Fruit fly (Drosophila melanogaster) whole organism, embryonic: ENCODE results near the gene Pep.

ENCODE experiments used
- Antp ChIP-seq: fragments of 200-800 bp; sonication (Bioruptor generic); optimal IDR thresholded peaks from 3 replicates; lab custom pipeline; 2016; ENCODE audit warnings: missing biosample characterization, missing genetic modification characterization
- Awh ChIP-seq: fragments of 200-800 bp; sonication (Bioruptor generic); IDR thresholded peaks from 2 replicates; pipeline ENCODE4, ENCODE4 v1.3.6; 2022; ENCODE audit warnings: missing biosample characterization, missing genetic modification characterization
- CG10654 ChIP-seq: fragments of 200-800 bp; sonication (Bioruptor generic); optimal IDR thresholded peaks from 2 replicates; lab custom pipeline; 2016; ENCODE audit warnings: missing biosample characterization, missing genetic modification characterization
- CG1233 ChIP-seq: fragments of 200-800 bp; sonication (Bioruptor generic); optimal IDR thresholded peaks from 4 replicates; lab custom pipeline; 2018; ENCODE audit warnings: missing biosample characterization, mild to moderate bottlenecking, missing genetic modification characterization
- CG13424 ChIP-seq: fragments of 200-800 bp; sonication (Bioruptor generic); optimal IDR thresholded peaks from 2 replicates; lab custom pipeline; 2019; ENCODE audit warnings: missing biosample characterization, mild to moderate bottlenecking, missing genetic modification characterization, moderate library complexity
- CG14860 ChIP-seq: fragments of 200-800 bp; sonication (Bioruptor generic); IDR thresholded peaks from 3 replicates; pipeline ENCODE4 v1.3.6; 2022; ENCODE audit warnings: missing biosample characterization, missing genetic modification characterization; ENCODE audit not compliant: partially characterized antibody
- CG16863 ChIP-seq: fragments of 200-800 bp; sonication (Bioruptor generic); optimal IDR thresholded peaks from 3 replicates; lab custom pipeline; 2016; ENCODE audit warnings: missing biosample characterization, missing genetic modification characterization
- CG17328 ChIP-seq: fragments of 200-800 bp; sonication (Bioruptor generic); IDR thresholded peaks from 2 replicates; pipeline ENCODE4 v1.3.6; 2022; ENCODE audit warnings: missing biosample characterization, missing genetic modification characterization
- CG17359 ChIP-seq: fragments of 200-800 bp; sonication (Bioruptor generic); optimal IDR thresholded peaks from 3 replicates; lab custom pipeline; 2018; ENCODE audit warnings: missing biosample characterization, mild to moderate bottlenecking, missing genetic modification characterization, moderate library complexity
- CG17385 ChIP-seq: fragments of 200-800 bp; sonication (Bioruptor generic); optimal IDR thresholded peaks from 3 replicates; lab custom pipeline; 2018; ENCODE audit warnings: missing biosample characterization, mild to moderate bottlenecking, missing genetic modification characterization
- CG30431 ChIP-seq: fragments of 200-800 bp; sonication (Bioruptor generic); optimal IDR thresholded peaks from 2 replicates; lab custom pipeline; 2017; ENCODE audit warnings: missing biosample characterization, missing genetic modification characterization
- CG32767 ChIP-seq: fragments of 200-800 bp; sonication (Bioruptor generic); IDR thresholded peaks from 2 replicates; pipeline ENCODE4 v1.3.6; 2022; ENCODE audit warnings: missing biosample characterization, missing genetic modification characterization
- CG34376 ChIP-seq: fragments of 200-800 bp; sonication (Bioruptor generic); optimal IDR thresholded peaks from 2 replicates; lab custom pipeline; 2018; ENCODE audit warnings: missing biosample characterization, mild to moderate bottlenecking, missing genetic modification characterization
- CG3726 ChIP-seq: fragments of 200-800 bp; sonication (Bioruptor generic); IDR thresholded peaks from 3 replicates; pipeline ENCODE4, ENCODE4 v1.3.6; 2022; ENCODE audit warnings: missing biosample characterization, missing genetic modification characterization
- CG6254 ChIP-seq: fragments of 200-800 bp; sonication (Bioruptor generic); optimal IDR thresholded peaks from 3 replicates; lab custom pipeline; 2017; ENCODE audit warnings: mild to moderate bottlenecking, missing biosample characterization, missing genetic modification reagents, missing genetic modification characterization
- CG7786 ChIP-seq: fragments of 200-800 bp; sonication (Bioruptor generic); optimal IDR thresholded peaks from 2 replicates; lab custom pipeline; 2016; ENCODE audit warnings: missing biosample characterization, missing genetic modification characterization
- CG8388 ChIP-seq: fragments of 200-800 bp; sonication (Bioruptor generic); optimal IDR thresholded peaks from 2 replicates; lab custom pipeline; 2019; ENCODE audit warnings: missing biosample characterization, mild to moderate bottlenecking, missing genetic modification characterization, moderate library complexity
- CG9797 ChIP-seq: fragments of 200-800 bp; sonication (Bioruptor generic); optimal IDR thresholded peaks from 3 replicates; lab custom pipeline; 2018; ENCODE audit warnings: missing biosample characterization, mild to moderate bottlenecking, missing genetic modification characterization
- CG9876 ChIP-seq: fragments of 200-800 bp; sonication (Bioruptor generic); optimal IDR thresholded peaks from 2 replicates; lab custom pipeline; 2016; ENCODE audit warnings: missing biosample characterization, missing genetic modification characterization
- Ets65A ChIP-seq: fragments of 200-800 bp; sonication (Bioruptor generic); peaks from one replicate; lab custom pipeline; 2016; ENCODE audit warnings: missing biosample characterization, missing genetic modification characterization
- Ets97D ChIP-seq: fragments of 200-800 bp; sonication (Bioruptor generic); optimal IDR thresholded peaks from 3 replicates; lab custom pipeline; 2016; ENCODE audit warnings: missing biosample characterization, missing genetic modification characterization
- Fer1 ChIP-seq: fragments of 200-800 bp; sonication (Bioruptor generic); optimal IDR thresholded peaks from 2 replicates; lab custom pipeline; 2017; ENCODE audit warnings: missing biosample characterization, mild to moderate bottlenecking, missing genetic modification characterization
- HmgD ChIP-seq: fragments of 200-800 bp; sonication (Bioruptor generic); optimal IDR thresholded peaks from 3 replicates; lab custom pipeline; 2016; ENCODE audit warnings: missing biosample characterization, missing genetic modification characterization
- Hmr ChIP-seq: fragments of 200-800 bp; sonication (Bioruptor generic); optimal IDR thresholded peaks from 3 replicates; lab custom pipeline; 2017; ENCODE audit warnings: mild to moderate bottlenecking, missing biosample characterization, missing genetic modification reagents, missing genetic modification characterization
- Lim3 ChIP-seq: fragments of 200-800 bp; sonication (Bioruptor generic); IDR thresholded peaks from 2 replicates; pipeline ENCODE4 v1.3.6; 2022; ENCODE audit warnings: missing biosample characterization, missing genetic modification characterization
- Mad ChIP-seq: fragments of 200-800 bp; sonication (Bioruptor generic); optimal IDR thresholded peaks from 2 replicates; lab custom pipeline; 2016; ENCODE audit warnings: missing biosample characterization, missing genetic modification characterization
- Mrtf ChIP-seq: fragments of 200-800 bp; sonication (Bioruptor generic); IDR thresholded peaks from 3 replicates; pipeline ENCODE4 v1.3.6; 2022; ENCODE audit warnings: missing biosample characterization, missing genetic modification characterization
- Oli ChIP-seq: fragments of 200-800 bp; sonication (Bioruptor generic); optimal IDR thresholded peaks from 2 replicates; lab custom pipeline; 2018; ENCODE audit warnings: missing biosample characterization, mild to moderate bottlenecking, missing genetic modification characterization, moderate library complexity
- Opbp ChIP-seq: fragments of 200-800 bp; sonication (Bioruptor generic); IDR thresholded peaks from 3 replicates; pipeline ENCODE4 v1.3.6; 2022; ENCODE audit warnings: missing biosample characterization, missing genetic modification characterization; ENCODE audit not compliant: partially characterized antibody
- PHDP ChIP-seq: fragments of 200-800 bp; sonication (Bioruptor generic); optimal IDR thresholded peaks from 3 replicates; lab custom pipeline; 2018; ENCODE audit warnings: missing biosample characterization, mild to moderate bottlenecking, missing genetic modification characterization, moderate library complexity
- Rfx ChIP-seq: fragments of 200-800 bp; sonication (Bioruptor generic); IDR thresholded peaks from 2 replicates; pipeline ENCODE4 v1.3.6; 2022; ENCODE audit warnings: missing biosample characterization, missing genetic modification characterization
- Sin3A ChIP-seq: fragments of >200 bp; optimal IDR thresholded peaks from 2 replicates; lab custom pipeline; 2018
- Spps ChIP-seq: fragments of 200-800 bp; sonication (Bioruptor generic); optimal IDR thresholded peaks from 2 replicates; lab custom pipeline; 2018; ENCODE audit warnings: missing biosample characterization, mild to moderate bottlenecking, missing genetic modification characterization
- Taf1 ChIP-seq: fragments of 200-800 bp; sonication (Bioruptor generic); IDR thresholded peaks from 2 replicates; pipeline ENCODE4 v1.3.6; 2022; ENCODE audit warnings: missing biosample characterization, missing genetic modification characterization
- Xbp1 ChIP-seq: fragments of 200-800 bp; sonication (Bioruptor generic); optimal IDR thresholded peaks from 3 replicates; lab custom pipeline; 2016; ENCODE audit warnings: missing biosample characterization, mild to moderate bottlenecking, missing genetic modification characterization
- bab2 ChIP-seq: fragments of 200-800 bp; sonication (Bioruptor generic); optimal IDR thresholded peaks from 2 replicates; lab custom pipeline; 2016; ENCODE audit warnings: missing biosample characterization, missing genetic modification characterization
- bigmax ChIP-seq: fragments of 200-800 bp; sonication (Bioruptor generic); optimal IDR thresholded peaks from 2 replicates; lab custom pipeline; 2018; ENCODE audit warnings: missing biosample characterization, mild to moderate bottlenecking, missing genetic modification characterization
- cad ChIP-seq: fragments of >200 bp; optimal IDR thresholded peaks from 2 replicates; lab custom pipeline; 2017; ENCODE audit warnings: missing biosample characterization, missing genetic modification characterization
- cato ChIP-seq: fragments of 200-800 bp; sonication (Bioruptor generic); optimal IDR thresholded peaks from 2 replicates; lab custom pipeline; 2016; ENCODE audit warnings: missing biosample characterization, missing genetic modification characterization, borderline replicate concordance
- eyg ChIP-seq: fragments of 200-800 bp; sonication (Bioruptor generic); optimal IDR thresholded peaks from 3 replicates; lab custom pipeline; 2016; ENCODE audit warnings: missing biosample characterization, missing genetic modification characterization
- gcm ChIP-seq: fragments of 200-800 bp; sonication (Bioruptor generic); optimal IDR thresholded peaks from 2 replicates; lab custom pipeline; 2019; ENCODE audit warnings: missing biosample characterization, mild to moderate bottlenecking, missing genetic modification characterization, moderate library complexity
- gem ChIP-seq: fragments of 200-800 bp; sonication (Bioruptor generic); optimal IDR thresholded peaks from 2 replicates; lab custom pipeline; 2019; ENCODE audit warnings: missing biosample characterization, mild to moderate bottlenecking, missing genetic modification characterization, moderate library complexity
- her ChIP-seq: fragments of 200-800 bp; sonication (Bioruptor generic); optimal IDR thresholded peaks from 2 replicates; lab custom pipeline; 2016; ENCODE audit warnings: missing biosample characterization, missing genetic modification characterization
- hkb ChIP-seq, 2 experiments: fragments of 200-800 bp in 1 of 2; fragments of >200 bp in 1 of 2; sonication (Bioruptor generic) in 1 of 2; IDR thresholded peaks in 1 of 2; optimal IDR thresholded peaks in 1 of 2; 2 replicates each; pipeline versions ENCODE4 v1.3.6 to Lab custom; 2017 to 2022; ENCODE audit warnings: missing biosample characterization in 1 of 2, missing genetic modification characterization in 1 of 2
- ind ChIP-seq: fragments of 200-800 bp; sonication (Bioruptor generic); optimal IDR thresholded peaks from 3 replicates; lab custom pipeline; 2016; ENCODE audit warnings: missing biosample characterization, missing genetic modification characterization
- lmd ChIP-seq: fragments of 200-800 bp; sonication (Bioruptor generic); IDR thresholded peaks from 2 replicates; pipeline ENCODE4 v1.3.6; 2022; ENCODE audit warnings: missing biosample characterization, missing genetic modification characterization
- rib ChIP-seq: fragments of 200-800 bp; sonication (Bioruptor generic); IDR thresholded peaks from 2 replicates; pipeline ENCODE4 v1.3.6; 2022; ENCODE audit warnings: missing biosample characterization, missing genetic modification characterization
- slp2 ChIP-seq: fragments of 200-800 bp; sonication (Bioruptor generic); optimal IDR thresholded peaks from 2 replicates; lab custom pipeline; 2016; ENCODE audit warnings: missing biosample characterization, missing genetic modification characterization
- stwl ChIP-seq: fragments of 200-800 bp; sonication (Bioruptor generic); optimal IDR thresholded peaks from 3 replicates; lab custom pipeline; 2018; ENCODE audit warnings: missing biosample characterization, mild to moderate bottlenecking, missing genetic modification characterization, moderate library complexity
- tna ChIP-seq: fragments of 200-800 bp; sonication (Bioruptor generic); IDR thresholded peaks from 2 replicates; pipeline ENCODE4 v1.3.6; 2022; ENCODE audit warnings: missing biosample characterization, missing genetic modification characterization; ENCODE audit not compliant: partially characterized antibody
- trh ChIP-seq: fragments of 200-800 bp; sonication (Bioruptor generic); optimal IDR thresholded peaks from 2 replicates; lab custom pipeline; 2016; ENCODE audit warnings: missing biosample characterization, missing genetic modification characterization

Pep gene

DNA sequence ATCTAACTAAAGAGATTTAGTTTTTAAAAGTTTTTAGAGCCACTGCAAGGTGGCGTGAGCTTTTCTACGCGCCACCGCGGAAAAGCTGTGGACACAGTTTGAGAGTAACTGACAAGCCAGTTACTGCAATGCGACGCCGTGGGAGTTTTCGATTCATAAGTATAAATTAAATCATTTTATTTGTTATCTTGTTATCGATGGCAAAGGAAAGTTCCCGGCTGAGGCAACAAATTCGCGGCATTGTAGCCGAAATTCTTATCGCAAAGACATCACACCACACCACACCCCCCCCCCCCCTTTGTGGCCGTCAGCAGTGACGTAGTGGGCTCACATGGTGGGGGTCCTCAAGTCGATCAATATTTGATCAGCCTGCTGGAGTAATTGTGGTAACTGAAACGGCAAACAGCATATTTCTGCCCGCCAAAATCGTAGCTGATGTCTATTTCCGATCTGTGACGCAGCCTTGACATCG lies 11.0 kb upstream of the Pep start (continued):
- TF ChIP-seq Antp (GFP tag; lab: Kevin White, UChicago) (no peak), bab2 (GFP tag; lab: Kevin White, UChicago) (peak; percentile 2), bigmax (GFP tag; lab: Kevin White, UChicago) (peak; percentile 24), Rfx (GFP tag; lab: Robert Waterston, UW) (peak; percentile 50; the same call in 1 of the 2 replicates), Fer1 (peak; percentile 83), Opbp (GFP tag; lab: Robert Waterston, UW) (no peak), rib (GFP tag; lab: Robert Waterston, UW) (no peak), ind (GFP tag; lab: Kevin White, UChicago) (no peak), CG30431 (no peak), CG13424 (tag; lab: Kevin White, UChicago) (peak; percentile 39), eyg (GFP tag; lab: Kevin White, UChicago) (no peak), Lim3 (GFP tag; lab: Robert Waterston, UW) (no peak), CG14860 (GFP tag; lab: Robert Waterston, UW) (peak; percentile 48; the same call in 2 of the 3 replicates), hkb (optimal IDR thresholded peaks at IDR 0.05; lab: Kevin White, UChicago) (no peak), hkb (GFP tag; IDR thresholded peaks at IDR 0.05; lab: Robert Waterston, UW) (peak; percentile 66; the same call in 1 of the 2 replicates), Hmr (GFP tag; lab: Kevin White, UChicago) (peak; percentile 59), CG9797 (no peak), Mrtf (GFP tag; lab: Robert Waterston, UW) (no peak), Ets97D (GFP tag; lab: Kevin White, UChicago) (no peak), Spps (no peak), HmgD (GFP tag; lab: Kevin White, UChicago) (no peak), Taf1 (no peak), CG1233 (GFP tag; lab: Kevin White, UChicago) (no peak), CG34376 (GFP tag; lab: Kevin White, UChicago) (peak; percentile 76), Sin3A (lab: Kevin White, UChicago) (no peak), slp2 (GFP tag; lab: Kevin White, UChicago) (no peak), lmd (GFP tag; lab: Robert Waterston, UW) (no peak), Oli (tag; lab: Kevin White, UChicago) (no peak), CG17328 (GFP tag; lab: Robert Waterston, UW) (no peak), stwl (tag; lab: Kevin White, UChicago) (no peak), gem (tag; lab: Kevin White, UChicago) (no peak), Mad (GFP tag; lab: Kevin White, UChicago) (no peak), CG8388 (no peak), cad (GFP tag; lab: Kevin White, UChicago) (peak; percentile 37), CG9876 (GFP tag; lab: Kevin White, UChicago) (no peak), Awh (GFP tag; lab: Robert Waterston, UW) (no peak), CG10654 (GFP tag; lab: Kevin White, UChicago) (no peak), CG3726 (GFP tag; lab: Robert Waterston, UW) (no peak), CG16863 (GFP tag; lab: Kevin White, UChicago) (no peak), CG7786 (GFP tag; lab: Kevin White, UChicago) (no peak), Ets65A (peak; percentile 63), CG17385 (peak; percentile 57), Xbp1 (GFP tag; lab: Kevin White, UChicago) (no peak), tna (0 out of 2 replicates have a peak, but pooled peaks have one; percentile 29), cato (no peak), PHDP (tag; lab: Kevin White, UChicago) (peak; percentile 37), gcm (no peak), CG17359 (tag; lab: Kevin White, UChicago) (peak; percentile 7), her (GFP tag; lab: Kevin White, UChicago) (no peak), CG32767 (GFP tag; lab: Robert Waterston, UW) (no peak), CG6254 (GFP tag; lab: Kevin White, UChicago) (peak; percentile 57), trh (GFP tag; lab: Kevin White, UChicago) (no peak)
